Worm (Caenorhabditis elegans): Measurements from ENCODE around the gene tmc-1.
A peak's percentile ranks its signal among the peaks of the same experiment; 100 is the strongest.

DNA sequence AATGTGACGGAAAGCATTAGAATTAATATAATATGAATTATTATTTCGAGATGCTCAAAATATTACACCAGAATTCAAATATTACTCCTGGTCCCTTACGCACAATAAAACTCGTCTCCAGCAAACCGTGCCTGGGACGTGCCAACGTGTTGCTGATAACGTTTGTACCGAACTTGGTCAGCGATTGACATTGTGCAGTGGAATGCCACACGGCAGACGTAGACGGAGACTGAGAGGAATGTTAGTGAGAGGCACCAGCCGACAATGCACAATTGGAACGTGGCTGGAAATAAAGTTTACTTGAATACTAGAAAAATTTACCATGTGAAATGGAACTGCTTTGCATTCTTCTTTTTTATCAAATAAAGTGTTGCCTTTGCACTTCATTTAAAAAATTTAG lies 44.8 kb upstream of the tmc-1 start:
- TF ChIP-seq egl-27 (tag; optimal IDR thresholded peaks at IDR 0.05) = no peak
- no peak for TF ChIP-seq unc-39 (tag; optimal IDR thresholded peaks at IDR 0.05)
- no peak for TF ChIP-seq ztf-11 (tag; optimal IDR thresholded peaks at IDR 0.05)
- no peak for TF ChIP-seq mes-2 (tag; optimal IDR thresholded peaks at IDR 0.05; ENCODE audit: poor library complexity, severe bottlenecking)
- no peak for TF ChIP-seq daf-16 (GFP tag; optimal IDR thresholded peaks at IDR 0.05)
- TF ChIP-seq daf-16 (tag; optimal IDR thresholded peaks at IDR 0.05) = no peak
- TF ChIP-seq fkh-10 (GFP tag; optimal IDR thresholded peaks at IDR 0.05) = no peak
- no peak for TF ChIP-seq nhr-25 (tag; optimal IDR thresholded peaks at IDR 0.05; ENCODE audit: borderline replicate concordance, insufficient read depth)
- TF ChIP-seq cey-2 (tag; optimal IDR thresholded peaks at IDR 0.05; ENCODE audit: borderline replicate concordance, insufficient read depth) = no peak
- TF ChIP-seq sdz-12 (GFP tag; optimal IDR thresholded peaks at IDR 0.05) = no peak
- peak; percentile 22 for TF ChIP-seq pqm-1 (tag; optimal IDR thresholded peaks at IDR 0.05)
- TF ChIP-seq R02D3.7 (tag; optimal IDR thresholded peaks at IDR 0.05) = no peak
- TF ChIP-seq nhr-237 (tag; optimal IDR thresholded peaks at IDR 0.05) = no peak
- TF ChIP-seq lir-3 (tag; optimal IDR thresholded peaks at IDR 0.05) = no peak

Data from whole organism, L4 larva.